Fruit fly (Drosophila melanogaster) whole organism, embryonic: ENCODE data around the gene CG42449.

ENCODE experiments used
- Ada2b ChIP-seq: fragments of 200-800 bp; sonication (Bioruptor generic); IDR thresholded peaks from 2 replicates; pipeline ENCODE4 v1.3.6; 2022; ENCODE audit warnings: missing biosample characterization, missing genetic modification characterization
- Aef1 ChIP-seq: fragments of 200-800 bp; sonication (Bioruptor generic); IDR thresholded peaks from 3 replicates; pipeline ENCODE4 v1.3.6; 2022; ENCODE audit warnings: missing biosample characterization, missing genetic modification characterization
- BtbVII ChIP-seq: fragments of 200-800 bp; sonication (Bioruptor generic); optimal IDR thresholded peaks from 3 replicates; lab custom pipeline; 2017; ENCODE audit warnings: missing biosample characterization, mild to moderate bottlenecking, missing genetic modification characterization
- C15 ChIP-seq: fragments of 200-800 bp; sonication (Bioruptor generic); IDR thresholded peaks from 3 replicates; pipeline ENCODE4 v1.3.6; 2022; ENCODE audit warnings: missing biosample characterization, missing genetic modification characterization
- CG10147 ChIP-seq: fragments of 200-800 bp; sonication (Bioruptor generic); optimal IDR thresholded peaks from 2 replicates; lab custom pipeline; 2019; ENCODE audit warnings: missing biosample characterization, mild to moderate bottlenecking, missing genetic modification characterization, moderate library complexity
- CG10267 ChIP-seq: fragments of 200-800 bp; sonication (Bioruptor generic); optimal IDR thresholded peaks from 2 replicates; lab custom pipeline; 2018; ENCODE audit warnings: missing biosample characterization, mild to moderate bottlenecking, missing genetic modification characterization, moderate library complexity
- CG10959 ChIP-seq: fragments of 200-800 bp; sonication (Bioruptor generic); IDR thresholded peaks from 2 replicates; pipeline ENCODE4 v1.3.6; 2022; ENCODE audit warnings: missing biosample characterization, missing genetic modification characterization
- CG11247 ChIP-seq: fragments of 200-800 bp; sonication (Bioruptor generic); IDR thresholded peaks from 2 replicates; pipeline ENCODE4 v1.3.6; 2022; ENCODE audit warnings: missing biosample characterization, missing genetic modification characterization
- CG12659 ChIP-seq: fragments of 200-800 bp; sonication (Bioruptor generic); optimal IDR thresholded peaks from 3 replicates; lab custom pipeline; 2017; ENCODE audit warnings: mild to moderate bottlenecking, missing biosample characterization, missing genetic modification reagents, missing genetic modification characterization
- CG12942 ChIP-seq: fragments of 200-800 bp; sonication (Bioruptor generic); optimal IDR thresholded peaks from 3 replicates; lab custom pipeline; 2016; ENCODE audit warnings: missing biosample characterization, missing genetic modification characterization
- CG13624 ChIP-seq: fragments of 200-800 bp; sonication (Bioruptor generic); optimal IDR thresholded peaks from 2 replicates; lab custom pipeline; 2016; ENCODE audit warnings: missing biosample characterization, missing genetic modification characterization
- CG13894 ChIP-seq: fragments of 200-800 bp; sonication (Bioruptor generic); optimal IDR thresholded peaks from 3 replicates; lab custom pipeline; 2018; ENCODE audit warnings: missing biosample characterization, mild to moderate bottlenecking, missing genetic modification characterization, moderate library complexity
- CG15011 ChIP-seq: fragments of 200-800 bp; sonication (Bioruptor generic); optimal IDR thresholded peaks from 3 replicates; lab custom pipeline; 2018; ENCODE audit warnings: missing biosample characterization, mild to moderate bottlenecking, missing genetic modification characterization
- CG15514 ChIP-seq: fragments of 200-800 bp; sonication (Bioruptor generic); optimal IDR thresholded peaks from 3 replicates; lab custom pipeline; 2017; ENCODE audit warnings: missing biosample characterization, missing genetic modification characterization, mild to moderate bottlenecking, moderate library complexity, missing genetic modification reagents
- CG15696 ChIP-seq: fragments of 200-800 bp; sonication (Bioruptor generic); optimal IDR thresholded peaks from 2 replicates; lab custom pipeline; 2019; ENCODE audit warnings: missing biosample characterization, mild to moderate bottlenecking, missing genetic modification characterization, moderate library complexity
- CG1603 ChIP-seq: fragments of 200-800 bp; sonication (Bioruptor generic); optimal IDR thresholded peaks from 2 replicates; lab custom pipeline; 2019; ENCODE audit warnings: missing biosample characterization, mild to moderate bottlenecking, missing genetic modification characterization, moderate library complexity
- CG16863 ChIP-seq: fragments of 200-800 bp; sonication (Bioruptor generic); optimal IDR thresholded peaks from 3 replicates; lab custom pipeline; 2016; ENCODE audit warnings: missing biosample characterization, missing genetic modification characterization
- CG18262 ChIP-seq: fragments of 200-800 bp; optimal IDR thresholded peaks from 3 replicates; lab custom pipeline; 2019; ENCODE audit warnings: missing biosample characterization, mild to moderate bottlenecking, missing genetic modification characterization, moderate library complexity
- CG18476 ChIP-seq: fragments of 200-800 bp; sonication (Bioruptor generic); optimal IDR thresholded peaks from 2 replicates; lab custom pipeline; 2016; ENCODE audit warnings: missing biosample characterization, mild to moderate bottlenecking, missing genetic modification characterization
- CG34422 ChIP-seq: fragments of 200-800 bp; sonication (Bioruptor generic); IDR thresholded peaks from 3 replicates; pipeline ENCODE4 v1.3.6; 2022; ENCODE audit warnings: missing biosample characterization, missing genetic modification characterization
- CG6854 ChIP-seq: fragments of 200-800 bp; sonication (Bioruptor generic); optimal IDR thresholded peaks from 3 replicates; lab custom pipeline; 2017; ENCODE audit warnings: missing biosample characterization, mild to moderate bottlenecking, missing genetic modification characterization
- CG9876 ChIP-seq: fragments of 200-800 bp; sonication (Bioruptor generic); optimal IDR thresholded peaks from 2 replicates; lab custom pipeline; 2016; ENCODE audit warnings: missing biosample characterization, missing genetic modification characterization
- Gug ChIP-seq: fragments of 200-800 bp; sonication (Bioruptor generic); IDR thresholded peaks from 4 replicates; pipeline ENCODE4 v1.3.6; 2022; ENCODE audit warnings: missing biosample characterization, missing genetic modification characterization
- Hr3 ChIP-seq: fragments of 200-800 bp; sonication (Bioruptor generic); optimal IDR thresholded peaks from 3 replicates; lab custom pipeline; 2016; ENCODE audit warnings: missing biosample characterization, missing genetic modification characterization
- Jarid2 ChIP-seq: fragments of 200-800 bp; sonication (Bioruptor generic); optimal IDR thresholded peaks from 3 replicates; lab custom pipeline; 2017; ENCODE audit warnings: mild to moderate bottlenecking, missing biosample characterization, missing genetic modification reagents, missing genetic modification characterization
- Nf-YC ChIP-seq: fragments of 200-800 bp; optimal IDR thresholded peaks from 3 replicates; lab custom pipeline; 2019; ENCODE audit warnings: missing biosample characterization, mild to moderate bottlenecking, missing genetic modification characterization, moderate library complexity
- Oli ChIP-seq: fragments of 200-800 bp; sonication (Bioruptor generic); optimal IDR thresholded peaks from 2 replicates; lab custom pipeline; 2018; ENCODE audit warnings: missing biosample characterization, mild to moderate bottlenecking, missing genetic modification characterization, moderate library complexity
- Rx ChIP-seq: fragments of 200-800 bp; sonication (Bioruptor generic); IDR thresholded peaks from 2 replicates; pipeline ENCODE4 v1.3.6; 2022; ENCODE audit warnings: missing biosample characterization, missing genetic modification characterization
- Sox102F ChIP-seq: fragments of 200-800 bp; sonication (Bioruptor generic); optimal IDR thresholded peaks from 2 replicates; lab custom pipeline; 2018; ENCODE audit warnings: missing biosample characterization, mild to moderate bottlenecking, missing genetic modification characterization, moderate library complexity
- Usf ChIP-seq: fragments of 200-800 bp; sonication (Bioruptor generic); optimal IDR thresholded peaks from 2 replicates; lab custom pipeline; 2017; ENCODE audit warnings: missing genotype, missing biosample characterization, missing genetic modification characterization
- Vsx1 ChIP-seq: fragments of 200-800 bp; sonication (Bioruptor generic); optimal IDR thresholded peaks from 2 replicates; lab custom pipeline; 2017; ENCODE audit warnings: missing biosample characterization, mild to moderate bottlenecking, missing genetic modification characterization, missing genetic modification reagents
- ase ChIP-seq: fragments of 200-800 bp; sonication (Bioruptor generic); IDR thresholded peaks from 3 replicates; pipeline ENCODE4 v1.3.6; 2022; ENCODE audit warnings: missing biosample characterization, missing genetic modification characterization
- bigmax ChIP-seq: fragments of 200-800 bp; sonication (Bioruptor generic); optimal IDR thresholded peaks from 2 replicates; lab custom pipeline; 2018; ENCODE audit warnings: missing biosample characterization, mild to moderate bottlenecking, missing genetic modification characterization
- cad ChIP-seq: fragments of >200 bp; optimal IDR thresholded peaks from 2 replicates; lab custom pipeline; 2017; ENCODE audit warnings: missing biosample characterization, missing genetic modification characterization
- caup ChIP-seq: fragments of 200-800 bp; sonication (Bioruptor generic); optimal IDR thresholded peaks from 3 replicates; lab custom pipeline; 2017; ENCODE audit warnings: missing biosample characterization, mild to moderate bottlenecking, missing genetic modification characterization, moderate library complexity; ENCODE audit not compliant: severe bottlenecking
- cg ChIP-seq: fragments of 200-800 bp; sonication (Bioruptor generic); optimal IDR thresholded peaks from 3 replicates; lab custom pipeline; 2019; ENCODE audit warnings: missing biosample characterization, mild to moderate bottlenecking, missing genetic modification characterization, moderate library complexity
- chn ChIP-seq: fragments of 200-800 bp; sonication (Bioruptor generic); optimal IDR thresholded peaks from 2 replicates; lab custom pipeline; 2016; ENCODE audit warnings: missing biosample characterization, missing genetic modification characterization
- fd102C ChIP-seq: fragments of 200-800 bp; sonication (Bioruptor generic); optimal IDR thresholded peaks from 2 replicates; lab custom pipeline; 2018; ENCODE audit warnings: missing biosample characterization, mild to moderate bottlenecking, missing genetic modification characterization, moderate library complexity
- fru ChIP-seq: fragments of >200 bp; optimal IDR thresholded peaks from 2 replicates; lab custom pipeline; 2017
- ind ChIP-seq: fragments of 200-800 bp; sonication (Bioruptor generic); optimal IDR thresholded peaks from 3 replicates; lab custom pipeline; 2016; ENCODE audit warnings: missing biosample characterization, missing genetic modification characterization
- inv ChIP-seq: fragments of 200-800 bp; sonication (Bioruptor generic); IDR thresholded peaks from 2 replicates; pipeline ENCODE4 v1.3.6; 2022; ENCODE audit warnings: missing biosample characterization, missing genetic modification characterization; ENCODE audit not compliant: partially characterized antibody
- kay ChIP-seq: fragments of 200-800 bp; sonication (Bioruptor generic); optimal IDR thresholded peaks from 2 replicates; lab custom pipeline; 2016; ENCODE audit warnings: missing biosample characterization, missing genetic modification characterization
- onecut ChIP-seq: fragments of 200-800 bp; sonication (Bioruptor generic); IDR thresholded peaks from 2 replicates; pipeline ENCODE4 v1.3.6; 2022; ENCODE audit warnings: missing biosample characterization, missing genetic modification characterization
- peb ChIP-seq: fragments of 200-800 bp; sonication (Bioruptor generic); IDR thresholded peaks from 2 replicates; pipeline ENCODE4 v1.3.6; 2022; ENCODE audit warnings: missing biosample characterization, missing genetic modification characterization
- pho ChIP-seq: fragments of 200-800 bp; sonication (Bioruptor generic); optimal IDR thresholded peaks from 2 replicates; lab custom pipeline; 2016; ENCODE audit warnings: missing biosample characterization, missing genetic modification characterization
- sd ChIP-seq: fragments of 200-800 bp; sonication (Bioruptor generic); optimal IDR thresholded peaks from 3 replicates; lab custom pipeline; 2018; ENCODE audit warnings: missing biosample characterization, mild to moderate bottlenecking, missing genetic modification characterization, moderate library complexity
- sima ChIP-seq: fragments of 200-800 bp; sonication (Bioruptor generic); optimal IDR thresholded peaks from 2 replicates; lab custom pipeline; 2016; ENCODE audit warnings: missing biosample characterization, missing genetic modification characterization
- stc ChIP-seq: fragments of 200-800 bp; sonication (Bioruptor generic); IDR thresholded peaks from 2 replicates; pipeline ENCODE4 v1.3.6; 2022; ENCODE audit warnings: missing biosample characterization, missing genetic modification characterization
- zen2 ChIP-seq: fragments of 200-800 bp; sonication (Bioruptor generic); IDR thresholded peaks from 3 replicates; pipeline ENCODE4 v1.3.6; 2022; ENCODE audit warnings: missing biosample characterization, missing genetic modification characterization; ENCODE audit not compliant: partially characterized antibody

Gene CG42449

dm6 chrX:5677400-5678177 is 5.5 kb upstream of the CG42449 start (continued):
- peak; percentile 85 for TF ChIP-seq Jarid2
- peak; percentile 93 for TF ChIP-seq CG6854 (GFP tag; lab: Kevin White, UChicago)
- TF ChIP-seq Vsx1 (GFP tag; lab: Kevin White, UChicago), result peak; percentile 97
- TF ChIP-seq Nf-YC (tag; lab: Kevin White, UChicago), result peak; percentile 77
- peak; percentile 93 for TF ChIP-seq onecut (GFP tag; lab: Robert Waterston, UW)
- peak; percentile 75 for TF ChIP-seq CG10267
- peak; percentile 71; the same call in 2 of the 3 replicates for TF ChIP-seq ase (GFP tag; lab: Robert Waterston, UW)
- TF ChIP-seq Hr3 (GFP tag; lab: Kevin White, UChicago), result peak; percentile 66
- peak; percentile 74 for TF ChIP-seq pho
- peak; percentile 93 for TF ChIP-seq CG15514 (GFP tag; lab: Kevin White, UChicago)
- peak; percentile 79 for TF ChIP-seq CG10959 (GFP tag; lab: Robert Waterston, UW)
- peak; percentile 16 for TF ChIP-seq Usf (GFP tag; lab: Kevin White, UChicago)
- peak; percentile 95 for TF ChIP-seq CG15011
- TF ChIP-seq Gug (GFP tag; lab: Robert Waterston, UW), result 0 out of 4 replicates have a peak, but pooled peaks have one; percentile 7
- peak; percentile 78 for TF ChIP-seq CG13624
- TF ChIP-seq CG18262 (tag; lab: Kevin White, UChicago), result peak; percentile 82
- no peak for TF ChIP-seq cad (GFP tag; lab: Kevin White, UChicago)
- TF ChIP-seq CG9876 (GFP tag; lab: Kevin White, UChicago), result peak; percentile 57
- TF ChIP-seq bigmax (GFP tag; lab: Kevin White, UChicago), result peak; percentile 73
- no peak for TF ChIP-seq inv (GFP tag; lab: Robert Waterston, UW)
- peak; percentile 84; the same call in 2 of the 3 replicates for TF ChIP-seq C15 (GFP tag; lab: Robert Waterston, UW)
- TF ChIP-seq CG12942 (GFP tag; lab: Kevin White, UChicago), result peak; percentile 81
- peak; percentile 88 for TF ChIP-seq kay
- peak; percentile 97 for TF ChIP-seq fd102C (GFP tag; lab: Kevin White, UChicago)
- peak; percentile 65 for TF ChIP-seq Rx (GFP tag; lab: Robert Waterston, UW)
- no peak for TF ChIP-seq fru (lab: Kevin White, UChicago)
- TF ChIP-seq CG13894 (tag; lab: Kevin White, UChicago), result peak; percentile 91
- no peak for TF ChIP-seq cg (GFP tag; lab: Kevin White, UChicago)
- peak; percentile 74; the same call in 2 of the 3 replicates for TF ChIP-seq CG34422 (GFP tag; lab: Robert Waterston, UW)
- TF ChIP-seq sd (tag; lab: Kevin White, UChicago), result peak; percentile 90
- peak; percentile 45; the same call in 2 of the 3 replicates for TF ChIP-seq Aef1 (GFP tag; lab: Robert Waterston, UW)
- TF ChIP-seq CG11247 (GFP tag; lab: Robert Waterston, UW), result peak; percentile 93
- peak; percentile 83 for TF ChIP-seq sima
- TF ChIP-seq CG15696, result peak; percentile 98
- no peak for TF ChIP-seq zen2 (GFP tag; lab: Robert Waterston, UW)
- TF ChIP-seq chn, result peak; percentile 71
- TF ChIP-seq ind (GFP tag; lab: Kevin White, UChicago), result peak; percentile 50
- TF ChIP-seq BtbVII (GFP tag; lab: Kevin White, UChicago), result peak; percentile 93
- TF ChIP-seq CG12659 (GFP tag; lab: Kevin White, UChicago), result peak; percentile 95
- TF ChIP-seq CG1603 (tag; lab: Kevin White, UChicago), result peak; percentile 93
- peak; percentile 68 for TF ChIP-seq Ada2b (GFP tag; lab: Robert Waterston, UW)
- peak; percentile 82 for TF ChIP-seq CG10147 (GFP tag; lab: Kevin White, UChicago)
- TF ChIP-seq CG16863 (GFP tag; lab: Kevin White, UChicago), result peak; percentile 87
- TF ChIP-seq Sox102F (GFP tag; lab: Kevin White, UChicago), result peak; percentile 86
- peak; percentile 69 for TF ChIP-seq peb (GFP tag; lab: Robert Waterston, UW)
- peak; percentile 93 for TF ChIP-seq CG18476 (GFP tag; lab: Kevin White, UChicago)
- TF ChIP-seq Oli (tag; lab: Kevin White, UChicago), result peak; percentile 76
- TF ChIP-seq stc (GFP tag; lab: Robert Waterston, UW), result peak; percentile 86
- peak; percentile 97 for TF ChIP-seq caup (GFP tag; lab: Kevin White, UChicago)
